Fruit fly (Drosophila melanogaster) S2 (cell line): ENCODE measurements around the gene Aprt.

Experiments
- CG8478 ChIP-seq: fragments of >200 bp; optimal IDR thresholded peaks from 2 replicates; lab custom pipeline; 2018
- CTCF ChIP-seq, 2 experiments: fragments of >200 bp; optimal IDR thresholded peaks; 2 replicates each; lab custom pipeline; 2018

The Aprt gene

dm6 chr3L:1884652-1885051, at the start of gene Aprt:
Gene Aprt (minus strand): TSS chr3L:1885019.
- no peak for TF ChIP-seq CG8478 (lab: Kevin White, UChicago)
- TF ChIP-seq CTCF (optimal IDR thresholded peaks at IDR 0.05; lab: Kevin White, UChicago), result no peak

- no peak for TF ChIP-seq CTCF (optimal IDR thresholded peaks at IDR 0.05; lab: Kevin White, UChicago)
- no peak for TF ChIP-seq CG8478 (lab: Kevin White, UChicago)
Observed at dm6 chr3L:1928959-1929358, 44.1 kb upstream of the Aprt start.

DNA sequence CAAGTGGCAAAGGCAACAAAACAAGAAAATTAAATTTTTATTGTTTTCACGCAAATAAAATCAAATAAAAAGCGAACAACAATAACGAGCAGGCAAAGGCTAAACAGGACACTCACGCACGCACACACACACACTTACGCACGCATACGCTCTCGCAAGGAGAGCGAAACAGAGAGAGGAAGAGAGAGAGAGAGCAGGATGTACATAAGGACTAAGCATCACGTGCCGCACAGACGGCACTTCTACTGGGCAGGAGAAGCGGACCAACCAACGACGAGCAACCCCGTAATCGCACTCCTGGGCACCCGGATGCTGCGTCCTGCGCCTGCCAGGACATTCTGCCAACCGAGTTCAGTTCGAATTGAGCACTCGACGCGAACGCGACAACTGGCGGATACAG, 36.1 kb upstream of the Aprt start, which contains the start of gene Dbx:
Gene Dbx, plus strand, starts transcription at position 365 of the 400 bp plus-strand sequence.
- TF ChIP-seq CTCF (optimal IDR thresholded peaks at IDR 0.05; lab: Kevin White, UChicago), result no peak
- no peak for TF ChIP-seq CG8478 (lab: Kevin White, UChicago)

dm6 chr3L:1920051-1920450, 35.2 kb upstream of the Aprt start:
- TF ChIP-seq CTCF (optimal IDR thresholded peaks at IDR 0.05; lab: Kevin White, UChicago) (no peak), CG8478 (lab: Kevin White, UChicago) (no peak)

DNA sequence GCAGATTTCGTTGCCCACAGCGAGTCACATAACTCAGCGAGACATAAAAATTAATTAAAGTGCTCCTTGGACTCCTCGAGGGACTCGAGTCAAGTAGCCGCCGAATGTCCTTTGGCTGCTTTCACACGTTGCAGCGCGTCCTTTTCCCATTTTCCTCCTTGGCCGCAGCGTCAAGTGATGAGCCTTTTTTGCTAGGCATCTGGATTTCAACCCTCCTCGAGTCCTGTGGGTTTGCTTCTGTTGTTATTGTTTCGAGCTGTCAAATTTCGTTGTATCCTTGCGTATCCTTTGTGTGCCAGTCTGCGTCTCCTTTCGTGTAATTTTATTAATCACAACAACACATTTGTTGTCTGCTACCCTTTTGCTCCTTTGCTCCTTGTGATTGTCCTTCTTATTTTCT, 31.8 kb upstream of the Aprt start:
- TF ChIP-seq CG8478 (lab: Kevin White, UChicago) (no peak), CTCF (optimal IDR thresholded peaks at IDR 0.05; lab: Kevin White, UChicago) (no peak)

DNA sequence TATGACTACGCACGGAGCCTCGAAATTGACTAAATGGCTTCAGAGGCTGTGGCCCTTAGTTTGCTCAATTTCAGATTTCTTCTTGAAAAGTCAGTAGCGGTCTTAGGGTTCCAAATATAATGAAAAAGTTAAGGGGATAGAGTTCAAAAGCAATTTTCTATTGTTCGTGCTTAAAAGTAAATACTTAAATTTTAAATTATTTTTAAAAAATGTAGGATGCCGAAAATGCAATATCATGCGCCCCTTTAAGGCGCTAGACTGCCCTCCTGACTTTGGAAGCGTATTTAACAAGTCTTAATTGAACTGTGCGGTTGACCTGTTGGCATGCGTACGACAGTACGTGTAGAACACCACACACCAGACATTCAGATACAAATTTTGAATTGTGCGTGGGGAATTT, 29.8 kb upstream of the Aprt start:
- TF ChIP-seq CTCF (optimal IDR thresholded peaks at IDR 0.05; lab: Kevin White, UChicago) (no peak), CG8478 (lab: Kevin White, UChicago) (no peak)

dm6 chr3L:1910107-1910506, 25.3 kb upstream of the Aprt start, which contains the start of gene dsb:
Gene dsb (minus strand): TSS chr3L:1910197.
- TF ChIP-seq CG8478 (lab: Kevin White, UChicago), result no peak
- no peak for TF ChIP-seq CTCF (optimal IDR thresholded peaks at IDR 0.05; lab: Kevin White, UChicago)

DNA sequence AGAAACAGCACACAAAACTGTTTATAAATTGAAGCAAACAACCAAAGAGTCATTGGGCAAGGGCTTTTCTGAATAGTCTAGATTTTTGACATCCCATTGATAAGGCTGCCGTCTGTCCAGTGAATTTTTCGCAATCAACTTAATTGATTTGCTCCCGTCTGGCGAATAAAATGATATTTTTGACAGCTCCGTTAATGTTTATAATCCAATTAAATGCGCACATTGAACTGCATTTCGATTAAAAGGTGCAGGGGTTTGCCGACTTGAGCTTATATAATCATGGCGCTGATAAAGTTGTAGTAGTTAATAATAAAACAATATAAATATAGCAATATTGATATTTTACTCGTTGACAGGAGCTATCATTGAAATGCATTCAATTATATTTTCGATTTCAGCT, 24.2 kb upstream of the Aprt start:
- no peak for TF ChIP-seq CTCF (optimal IDR thresholded peaks at IDR 0.05; lab: Kevin White, UChicago)

dm6 chr3L:1906208-1906607, 21.4 kb upstream of the Aprt start:
- TF ChIP-seq CTCF (optimal IDR thresholded peaks at IDR 0.05; lab: Kevin White, UChicago) (no peak), CG8478 (lab: Kevin White, UChicago) (no peak)

DNA sequence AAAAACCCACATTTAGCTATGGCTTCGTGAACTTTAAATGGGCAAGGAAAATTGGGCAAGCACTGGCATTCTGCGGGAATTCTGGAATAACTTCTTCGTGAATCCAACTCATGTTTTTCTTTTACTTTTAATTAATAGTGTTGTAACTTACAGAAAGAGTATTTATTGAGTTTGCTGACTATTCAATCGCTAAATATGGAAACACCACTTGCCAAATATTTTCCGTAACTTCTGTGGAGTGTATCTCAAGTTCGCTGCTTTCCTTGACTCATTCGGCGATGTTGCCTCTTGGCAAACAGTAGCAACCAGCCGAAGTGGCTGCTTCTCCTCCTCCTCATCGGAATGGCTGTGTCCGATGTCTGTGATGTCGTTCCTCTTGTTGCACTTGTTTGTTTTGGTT, 20.5 kb upstream of the Aprt start:
- TF ChIP-seq CG8478 (lab: Kevin White, UChicago) (no peak), CTCF (optimal IDR thresholded peaks at IDR 0.05; lab: Kevin White, UChicago) (no peak)

DNA sequence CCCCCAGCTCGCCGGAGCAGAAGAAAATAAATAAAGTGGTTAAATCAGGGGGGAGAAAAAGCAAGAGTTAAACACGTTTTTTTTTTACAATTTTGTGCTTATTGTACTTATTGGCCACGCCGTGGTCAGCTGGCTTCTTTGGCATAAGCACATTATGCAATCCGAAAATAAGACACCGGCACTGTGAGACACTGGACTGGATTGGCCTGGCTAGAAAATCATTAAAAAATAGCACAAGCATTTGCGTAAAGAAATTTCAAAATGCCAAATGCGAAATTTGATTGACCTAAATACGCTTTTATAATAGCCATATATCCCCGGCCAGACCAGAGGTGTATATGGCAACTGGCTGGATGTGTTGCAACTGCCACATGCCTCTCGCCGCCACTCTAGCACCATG, 19.6 kb upstream of the Aprt start:
- TF ChIP-seq CG8478 (lab: Kevin White, UChicago) (no peak), CTCF (optimal IDR thresholded peaks at IDR 0.05; lab: Kevin White, UChicago) (no peak)

- TF ChIP-seq CG8478 (lab: Kevin White, UChicago), result no peak
- TF ChIP-seq CTCF (optimal IDR thresholded peaks at IDR 0.05; lab: Kevin White, UChicago), result no peak
Observed at dm6 chr3L:1900633-1901032, 15.8 kb upstream of the Aprt start.

DNA sequence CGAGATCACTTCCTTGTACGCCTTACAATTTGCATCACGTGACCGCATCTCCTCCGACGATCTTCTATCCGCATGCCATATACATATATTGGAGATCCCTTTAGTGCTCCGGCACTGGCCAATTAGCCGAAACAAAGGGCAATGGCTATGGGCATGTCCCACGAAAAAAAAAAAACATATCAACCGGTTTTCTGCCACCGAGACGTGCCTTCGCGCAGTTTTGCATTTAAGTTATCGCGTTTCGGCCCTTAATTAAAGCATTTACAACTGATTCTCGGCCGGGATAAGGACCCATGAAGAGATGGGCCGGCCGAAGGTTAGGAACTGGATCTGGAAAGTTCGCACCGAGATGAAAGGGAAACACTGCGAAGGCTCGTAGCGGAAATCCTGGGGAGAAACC, 14.8 kb upstream of the Aprt start:
- TF ChIP-seq CG8478 (lab: Kevin White, UChicago) (no peak), CTCF (optimal IDR thresholded peaks at IDR 0.05; lab: Kevin White, UChicago) (no peak)

DNA sequence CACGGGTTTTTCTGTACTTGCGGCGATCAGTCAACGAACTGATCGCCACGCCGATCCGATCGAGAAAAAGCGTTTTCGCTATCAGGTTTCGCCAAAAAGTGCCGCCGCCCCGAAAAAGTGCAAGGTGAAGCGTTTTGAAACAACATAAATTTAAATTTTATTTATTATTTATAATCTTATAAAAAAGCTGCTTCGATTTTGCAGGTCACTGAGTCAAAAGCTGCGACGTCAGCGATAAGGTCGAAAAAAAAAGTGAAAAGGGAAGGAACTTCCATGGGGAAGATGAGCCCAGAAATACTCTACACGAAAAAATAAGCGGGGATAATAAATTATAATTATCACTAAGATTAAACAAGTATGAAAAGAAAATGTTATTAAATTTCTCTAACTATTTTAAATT, 12.9 kb upstream of the Aprt start:
- TF ChIP-seq CTCF (optimal IDR thresholded peaks at IDR 0.05; lab: Kevin White, UChicago) (no peak), CG8478 (lab: Kevin White, UChicago) (no peak)

dm6 chr3L:1891914-1892313, 7.1 kb upstream of the Aprt start:
- TF ChIP-seq CTCF (optimal IDR thresholded peaks at IDR 0.05; lab: Kevin White, UChicago), result no peak
- no peak for TF ChIP-seq CG8478 (lab: Kevin White, UChicago)

dm6 chr3L:1890941-1891340, 6.1 kb upstream of the Aprt start:
- TF ChIP-seq CG8478 (lab: Kevin White, UChicago) (no peak), CTCF (optimal IDR thresholded peaks at IDR 0.05; lab: Kevin White, UChicago) (peak; percentile 59 to 73)
